Worm (Caenorhabditis elegans) whole organism, L4 larva: Measurements from ENCODE around the gene Y41E3.18.

Source experiments
- F10B5.3 ChIP-seq: sonication (generic microtip); optimal IDR thresholded peaks from 2 replicates; lab custom pipeline; 2016; ENCODE audit warnings: mild to moderate bottlenecking, missing genetic modification characterization, missing compliant biosample characterization
- ama-1 ChIP-seq: fragments of 150-350 bp; optimal IDR thresholded peaks from 2 replicates; lab custom pipeline; 2014; ENCODE audit warnings: inconsistent platforms, mixed read lengths
- ceh-44 ChIP-seq: fragments of 200-800 bp; sonication (Bioruptor generic); IDR thresholded peaks from 2 replicates; pipeline ENCODE4 v1.3.6; 2022; ENCODE audit warnings: missing genetic modification reagents, missing genetic modification characterization, missing compliant biosample characterization
- dve-1 ChIP-seq: sonication (generic microtip); optimal IDR thresholded peaks from 2 replicates; lab custom pipeline; 2017; ENCODE audit warnings: antibody characterized with exemption, mild to moderate bottlenecking, missing genetic modification characterization, missing compliant biosample characterization; ENCODE audit not compliant: insufficient read depth
- hmg-1.1 ChIP-seq: fragments of 200-800 bp; sonication (Bioruptor generic); IDR thresholded peaks from 2 replicates; pipeline ENCODE4 v1.3.6; 2022; ENCODE audit warnings: missing genetic modification reagents, missing genetic modification characterization, missing compliant biosample characterization
- lin-29 ChIP-seq: fragments of 200-800 bp; sonication (Bioruptor generic); IDR thresholded peaks from 2 replicates; pipeline ENCODE4 v1.3.6; 2022; ENCODE audit warnings: missing genetic modification reagents, missing genetic modification characterization, missing compliant biosample characterization
- lin-38 ChIP-seq: fragments of 200-800 bp; sonication (Bioruptor generic); IDR thresholded peaks from 2 replicates; pipeline ENCODE4 v1.3.6; 2022; ENCODE audit warnings: missing genetic modification reagents, missing genetic modification characterization, missing compliant biosample characterization
- pha-4 ChIP-seq, 2 experiments: fragments of 150-350 bp in 1 of 2; fragments of 200-800 bp in 1 of 2; sonication (Bioruptor generic) in 1 of 2; IDR thresholded peaks in 1 of 2; optimal IDR thresholded peaks in 1 of 2; 2 replicates each; pipeline versions ENCODE4 v1.3.6 to Lab custom; 2014 to 2022; ENCODE audit warnings: missing genetic modification characterization in 2 of 2, missing genetic modification reagents in 2 of 2, missing biosample characterization in 1 of 2, missing compliant biosample characterization in 1 of 2
- php-3 ChIP-seq: fragments of 200-800 bp; sonication (Bioruptor generic); IDR thresholded peaks from 2 replicates; pipeline ENCODE4 v1.3.6; 2022; ENCODE audit warnings: missing genetic modification reagents, missing genetic modification characterization, missing compliant biosample characterization
- set-16 ChIP-seq: fragments of 200-800 bp; sonication (Bioruptor generic); IDR thresholded peaks from 2 replicates; pipeline ENCODE4 v1.3.6; 2022; ENCODE audit warnings: missing genetic modification reagents, missing genetic modification characterization, missing compliant biosample characterization
- snpc-1.2 ChIP-seq: fragments of 200-800 bp; sonication (Bioruptor generic); IDR thresholded peaks from 2 replicates; pipeline ENCODE4 v1.3.6; 2022; ENCODE audit warnings: missing genetic modification reagents, missing genetic modification characterization, missing compliant biosample characterization
- spr-1 ChIP-seq: sonication (generic microtip); optimal IDR thresholded peaks from 2 replicates; lab custom pipeline; 2016; ENCODE audit warnings: mild to moderate bottlenecking, missing genetic modification characterization, missing compliant biosample characterization
- unc-39 ChIP-seq: sonication (generic microtip); optimal IDR thresholded peaks from 2 replicates; lab custom pipeline; 2017; ENCODE audit warnings: missing biosample characterization, missing genetic modification characterization
- vab-7 ChIP-seq: fragments of 200-800 bp; sonication (Bioruptor generic); IDR thresholded peaks from 2 replicates; pipeline ENCODE4 v1.3.6; 2022; ENCODE audit warnings: missing genetic modification reagents, missing genetic modification characterization, missing compliant biosample characterization
- zip-2 ChIP-seq: fragments of 150-350 bp; optimal IDR thresholded peaks from 2 replicates; lab custom pipeline; 2014; ENCODE audit warnings: missing biosample characterization, missing genetic modification characterization

Y41E3.18 gene

ce11 chrIV:15013083-15013482, 52.5 kb downstream of the Y41E3.18 start, which contains the start of gene qars-1:
TSS of gene qars-1 (minus strand) at chrIV:15013183.
- no peak for TF ChIP-seq lin-29 (GFP tag; lab: Robert Waterston, UW)
- TF ChIP-seq hmg-1.1 (GFP tag; lab: Robert Waterston, UW) = no peak
- TF ChIP-seq unc-39 (tag; lab: Kevin White, UChicago) = no peak
- no peak for TF ChIP-seq php-3 (GFP tag; lab: Robert Waterston, UW)
- no peak for TF ChIP-seq vab-7 (GFP tag; lab: Robert Waterston, UW)
- TF ChIP-seq dve-1 (tag; lab: Kevin White, UChicago) = no peak
- TF ChIP-seq ceh-44 (GFP tag; lab: Robert Waterston, UW) = no peak

DNA sequence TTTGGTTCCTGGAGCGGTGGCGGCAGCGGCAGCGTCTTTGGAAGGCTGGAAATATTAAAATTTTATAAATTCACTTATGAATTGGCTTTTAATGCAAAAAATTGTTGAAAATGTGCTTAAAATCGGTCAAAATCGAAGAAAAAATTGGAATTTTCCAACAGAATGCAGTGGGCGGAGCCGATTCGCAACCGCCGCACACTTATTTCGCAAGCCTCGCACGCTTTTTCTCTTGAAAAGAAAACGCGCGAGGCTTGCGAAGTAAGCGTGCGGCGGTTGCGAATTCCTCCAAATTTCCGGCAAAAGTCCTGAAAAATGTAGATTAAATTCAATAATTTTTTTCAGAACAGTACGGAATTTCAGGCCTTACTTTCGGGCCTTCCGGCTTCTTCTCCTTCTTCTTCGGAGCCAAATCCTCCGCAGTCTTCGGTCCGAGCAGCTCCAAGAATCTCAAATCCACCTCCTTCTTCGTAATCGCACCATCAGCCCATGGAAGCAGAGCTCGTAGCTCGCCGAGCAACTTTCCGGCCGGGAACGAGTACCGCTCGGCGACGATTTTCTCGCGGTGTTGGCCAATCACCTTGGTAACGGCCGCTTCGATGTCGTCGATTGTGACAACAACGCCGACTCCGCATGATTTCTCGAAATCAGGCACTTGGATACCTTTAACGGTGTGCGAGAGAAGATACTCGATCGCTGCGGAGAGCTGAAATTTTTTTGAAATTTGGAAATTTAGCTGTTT, 53.2 kb downstream of the Y41E3.18 start:
- no peak for TF ChIP-seq zip-2 (tag; lab: Kevin White, UChicago)
- TF ChIP-seq F10B5.3 (tag; lab: Kevin White, UChicago) = no peak
- no peak for TF ChIP-seq spr-1
- TF ChIP-seq set-16 (GFP tag; lab: Robert Waterston, UW) = peak; percentile 80
- 0 out of 2 replicates have a peak, but pooled peaks have one; percentile 25 for TF ChIP-seq pha-4 (GFP tag; IDR thresholded peaks at IDR 0.05; lab: Robert Waterston, UW)
- TF ChIP-seq pha-4 (tag; optimal IDR thresholded peaks at IDR 0.05; lab: Kevin White, UChicago) = no peak
- TF ChIP-seq snpc-1.2 (GFP tag; lab: Robert Waterston, UW) = peak; percentile 16; the same call in 1 of the 2 replicates
- no peak for TF ChIP-seq ama-1 (lab: Kevin White, UChicago)
- TF ChIP-seq lin-38 = peak; percentile 42
- TF ChIP-seq, all 104 proteins: peak for 4
